Fruit fly (Drosophila melanogaster) whole organism, wandering third instar larva: ENCODE data around the gene BORCS6.

ENCODE experiments used
- Abd-B ChIP-seq: fragments of >200 bp; optimal IDR thresholded peaks from 2 replicates; lab custom pipeline; 2017; ENCODE audit warnings: missing biosample characterization, missing genetic modification characterization
- CG32264 ChIP-seq: fragments of 200-800 bp; sonication (Bioruptor generic); optimal IDR thresholded peaks from 2 replicates; lab custom pipeline; 2016; ENCODE audit warnings: missing biosample characterization, missing genetic modification characterization
- CG9705 ChIP-seq: fragments of 200-800 bp; sonication (Bioruptor generic); optimal IDR thresholded peaks from 2 replicates; lab custom pipeline; 2018; ENCODE audit warnings: missing biosample characterization, mild to moderate bottlenecking, missing genetic modification characterization
- CrebA ChIP-seq: fragments of 200-800 bp; sonication (Bioruptor generic); optimal IDR thresholded peaks from 2 replicates; lab custom pipeline; 2016; ENCODE audit warnings: missing biosample characterization, mild to moderate bottlenecking, missing genetic modification characterization, borderline replicate concordance
- Dfd ChIP-seq: fragments of >200 bp; optimal IDR thresholded peaks from 2 replicates; lab custom pipeline; 2017; ENCODE audit warnings: missing biosample characterization, missing genetic modification characterization
- Dif ChIP-seq: fragments of 200-275, 200-300 bp; sonication (Bioruptor generic); optimal IDR thresholded peaks from 2 replicates; lab custom pipeline; 2018; ENCODE audit warnings: missing biosample characterization, missing genetic modification characterization; ENCODE audit not compliant: partially characterized antibody
- GATAd ChIP-seq: sonication (Bioruptor generic); optimal IDR thresholded peaks from 2 replicates; lab custom pipeline; 2016; ENCODE audit warnings: missing biosample characterization, missing genetic modification characterization
- HLH106 ChIP-seq: fragments of 200-800 bp; optimal IDR thresholded peaks from 3 replicates; lab custom pipeline; 2019; ENCODE audit warnings: missing biosample characterization, mild to moderate bottlenecking, missing genetic modification characterization, moderate library complexity
- Hnf4 ChIP-seq: fragments of 200-800 bp; sonication (Bioruptor generic); optimal IDR thresholded peaks from 2 replicates; lab custom pipeline; 2016; ENCODE audit warnings: missing biosample characterization, mild to moderate bottlenecking, missing genetic modification characterization
- Hr78 ChIP-seq: fragments of >200 bp; optimal IDR thresholded peaks from 2 replicates; lab custom pipeline; 2017; ENCODE audit warnings: missing biosample characterization, missing genetic modification characterization
- Hr83 ChIP-seq: fragments of 200-300 bp; sonication (Bioruptor generic); optimal IDR thresholded peaks from 2 replicates; lab custom pipeline; 2016; ENCODE audit warnings: missing biosample characterization, mild to moderate bottlenecking, missing genetic modification characterization, moderate library complexity; ENCODE audit not compliant: poor library complexity, severe bottlenecking
- Jra ChIP-seq: sonication (Bioruptor generic); optimal IDR thresholded peaks from 2 replicates; lab custom pipeline; 2016; ENCODE audit warnings: missing biosample characterization, missing genetic modification characterization
- N ChIP-seq: fragments of >200 bp; optimal IDR thresholded peaks from 2 replicates; lab custom pipeline; 2018; ENCODE audit warnings: missing biosample characterization, missing external identifiers, missing genetic modification characterization
- OdsH ChIP-seq: fragments of 200-800 bp; sonication (Bioruptor generic); optimal IDR thresholded peaks from 2 replicates; lab custom pipeline; 2016; ENCODE audit warnings: missing biosample characterization, mild to moderate bottlenecking, missing genetic modification characterization
- Rel ChIP-seq, 2 experiments: fragments of 200-800 bp; sonication (Bioruptor generic) in 1 of 2; optimal IDR thresholded peaks; 2 replicates in 1 of 2; 3 replicates in 1 of 2; lab custom pipeline; 2016 to 2019; ENCODE audit warnings: mild to moderate bottlenecking in 2 of 2, missing biosample characterization in 2 of 2, missing genetic modification characterization in 2 of 2, moderate library complexity in 1 of 2
- Sp1 ChIP-seq: fragments of 200-800 bp; sonication (Bioruptor generic); optimal IDR thresholded peaks from 3 replicates; lab custom pipeline; 2019; ENCODE audit warnings: missing biosample characterization, mild to moderate bottlenecking, missing genetic modification characterization, moderate library complexity
- Vsx2 ChIP-seq: fragments of 200-300, 225-300 bp; sonication (Bioruptor generic); optimal IDR thresholded peaks from 2 replicates; lab custom pipeline; 2018; ENCODE audit warnings: missing biosample characterization, missing genetic modification characterization; ENCODE audit not compliant: partially characterized antibody
- br ChIP-seq: fragments of 200-800 bp; sonication (Bioruptor generic); optimal IDR thresholded peaks from 2 replicates; lab custom pipeline; 2016; ENCODE audit warnings: missing biosample characterization, missing genetic modification characterization
- brk ChIP-seq: fragments of 200-800 bp; sonication (Bioruptor generic); optimal IDR thresholded peaks from 2 replicates; lab custom pipeline; 2016; ENCODE audit warnings: missing biosample characterization, mild to moderate bottlenecking, missing genetic modification characterization
- dl ChIP-seq, 2 experiments: fragments of 175-275, 200-275 bp in 1 of 2; fragments of 200-275 bp in 1 of 2; sonication (Bioruptor generic); optimal IDR thresholded peaks; lab custom pipeline; 2018; ENCODE audit warnings: mild to moderate bottlenecking in 2 of 2, missing biosample characterization in 2 of 2, missing genetic modification characterization in 2 of 2, moderate library complexity in 2 of 2; ENCODE audit not compliant: partially characterized antibody in 2 of 2, insufficient read depth in 1 of 2
- dmrt93B ChIP-seq: fragments of 200-800 bp; sonication (Bioruptor generic); optimal IDR thresholded peaks from 2 replicates; lab custom pipeline; 2018; ENCODE audit warnings: missing biosample characterization, mild to moderate bottlenecking, missing genetic modification characterization
- dsf ChIP-seq: sonication (Bioruptor generic); optimal IDR thresholded peaks from 2 replicates; lab custom pipeline; 2016; ENCODE audit warnings: missing biosample characterization, missing genetic modification characterization, borderline replicate concordance
- ey ChIP-seq: fragments of 200-800 bp; sonication (Bioruptor generic); optimal IDR thresholded peaks from 2 replicates; lab custom pipeline; 2016; ENCODE audit warnings: missing biosample characterization, missing genetic modification characterization
- foxo ChIP-seq, 2 experiments: fragments of 200-800 bp; sonication (Bioruptor generic); optimal IDR thresholded peaks; 2 replicates in 1 of 2; 3 replicates in 1 of 2; lab custom pipeline; 2016 to 2017; ENCODE audit warnings: missing biosample characterization in 2 of 2, missing genetic modification characterization in 2 of 2
- fru ChIP-seq: fragments of 200-800 bp; sonication (Bioruptor generic); optimal IDR thresholded peaks from 3 replicates; lab custom pipeline; 2016; ENCODE audit warnings: missing biosample characterization, mild to moderate bottlenecking, missing genetic modification characterization
- h ChIP-seq: fragments of 200-800 bp; sonication (Bioruptor generic); optimal IDR thresholded peaks from 3 replicates; lab custom pipeline; 2016; ENCODE audit warnings: missing biosample characterization, mild to moderate bottlenecking, missing genetic modification characterization
- lola ChIP-seq: fragments of >200 bp; optimal IDR thresholded peaks from 2 replicates; lab custom pipeline; 2017; ENCODE audit warnings: missing biosample characterization, missing genetic modification characterization
- pan ChIP-seq: fragments of >200 bp; optimal IDR thresholded peaks from 2 replicates; lab custom pipeline; 2017
- psq ChIP-seq: fragments of 200-800 bp; sonication (Bioruptor generic); optimal IDR thresholded peaks from 3 replicates; lab custom pipeline; 2017; ENCODE audit warnings: missing biosample characterization, mild to moderate bottlenecking, missing genetic modification characterization, moderate library complexity
- rgr ChIP-seq: fragments of 200-800 bp; sonication (Bioruptor generic); optimal IDR thresholded peaks from 3 replicates; lab custom pipeline; 2016; ENCODE audit warnings: missing biosample characterization, mild to moderate bottlenecking, missing genetic modification characterization
- sage ChIP-seq: fragments of 200-800 bp; sonication (Bioruptor generic); optimal IDR thresholded peaks from 2 replicates; lab custom pipeline; 2016; ENCODE audit warnings: missing biosample characterization, mild to moderate bottlenecking, missing genetic modification characterization
- sv ChIP-seq: fragments of 200-800 bp; sonication (Bioruptor generic); optimal IDR thresholded peaks from 3 replicates; lab custom pipeline; 2016; ENCODE audit warnings: missing biosample characterization, missing genetic modification characterization
- tai ChIP-seq: sonication (Bioruptor generic); optimal IDR thresholded peaks from 2 replicates; lab custom pipeline; 2016; ENCODE audit warnings: missing biosample characterization, missing genetic modification characterization
- usp ChIP-seq: fragments of >200 bp; optimal IDR thresholded peaks from 2 replicates; lab custom pipeline; 2017; ENCODE audit warnings: missing biosample characterization, missing genetic modification characterization
- woc ChIP-seq: sonication (Bioruptor generic); optimal IDR thresholded peaks from 2 replicates; lab custom pipeline; 2016; ENCODE audit warnings: missing biosample characterization, mild to moderate bottlenecking, missing genetic modification characterization

The BORCS6 gene

DNA sequence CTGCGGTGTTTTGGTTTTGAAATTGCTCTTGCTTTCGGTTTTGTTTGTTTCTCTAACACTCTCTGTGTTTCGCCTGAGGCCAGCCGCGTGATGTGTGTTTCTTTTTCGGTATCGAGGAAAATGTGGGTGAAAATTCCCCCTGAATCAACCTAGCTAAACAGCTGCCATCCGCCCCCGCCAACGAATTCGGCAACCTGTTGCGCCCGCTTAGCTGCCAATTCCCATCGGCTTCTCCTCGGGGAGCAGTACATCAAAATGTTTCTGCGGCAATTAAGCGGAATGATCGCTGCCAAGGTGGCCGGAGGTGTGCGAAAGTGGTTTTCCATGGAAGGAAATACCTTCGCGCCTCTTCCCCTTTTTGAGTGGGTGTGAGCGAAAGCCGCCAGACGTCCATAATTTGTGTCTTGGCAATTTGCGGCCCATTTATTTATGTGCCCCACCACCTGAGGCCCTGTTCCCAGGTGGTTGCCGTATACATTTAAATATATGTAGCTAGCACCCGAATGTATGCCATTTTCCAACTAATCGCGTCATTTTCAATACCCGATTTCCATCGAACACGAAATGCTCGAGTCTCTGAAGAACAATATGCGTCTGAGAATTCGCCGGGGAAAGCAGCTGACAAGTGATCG is 46.0 kb downstream of the BORCS6 start:
- TF ChIP-seq Dif (GFP tag; lab: Kevin White, UChicago): no peak
- no peak for TF ChIP-seq OdsH (GFP tag; lab: Kevin White, UChicago)
- TF ChIP-seq Hr83 (GFP tag; lab: Kevin White, UChicago): no peak
- TF ChIP-seq usp (GFP tag; lab: Kevin White, UChicago): no peak
- no peak for TF ChIP-seq Hr78 (GFP tag; lab: Kevin White, UChicago)
- no peak for TF ChIP-seq Rel (GFP tag; optimal IDR thresholded peaks at IDR 0.05; lab: Kevin White, UChicago)
- no peak for TF ChIP-seq Rel (tag; optimal IDR thresholded peaks at IDR 0.05; lab: Kevin White, UChicago)
- TF ChIP-seq Vsx2: no peak
- TF ChIP-seq Abd-B (GFP tag; lab: Kevin White, UChicago): no peak
- TF ChIP-seq N (GFP tag; lab: Kevin White, UChicago): no peak
- TF ChIP-seq CG32264 (GFP tag; lab: Kevin White, UChicago): no peak
- no peak for TF ChIP-seq h

DNA sequence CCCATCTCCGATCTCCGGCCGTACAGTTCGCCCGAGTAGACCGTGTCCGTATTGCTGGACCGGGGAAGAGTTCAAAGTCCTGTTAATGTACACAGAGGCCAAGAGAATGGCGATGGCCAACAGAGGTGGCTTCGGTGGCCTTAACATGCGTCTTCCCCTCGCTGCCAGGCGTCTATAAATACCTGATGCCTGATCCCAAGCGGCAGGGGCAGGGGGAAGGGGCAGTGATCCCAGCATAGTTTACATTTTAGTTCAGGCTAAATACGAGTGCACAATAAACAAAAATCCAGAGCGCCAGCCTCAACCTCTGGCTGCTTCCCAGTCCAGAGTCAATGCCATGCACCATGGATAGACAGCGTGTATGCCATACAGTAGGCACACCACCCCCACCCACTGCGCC is 47.2 kb downstream of the BORCS6 start:
- no peak for TF ChIP-seq Vsx2
- no peak for TF ChIP-seq HLH106 (tag; lab: Kevin White, UChicago)
- TF ChIP-seq ey: no peak
- TF ChIP-seq foxo (GFP tag; optimal IDR thresholded peaks at IDR 0.05; lab: Kevin White, UChicago): no peak
- no peak for TF ChIP-seq CrebA
- TF ChIP-seq sage (GFP tag; lab: Kevin White, UChicago): no peak
- no peak for TF ChIP-seq CG32264 (GFP tag; lab: Kevin White, UChicago)
- no peak for TF ChIP-seq sv
- no peak for TF ChIP-seq woc (GFP tag; lab: Kevin White, UChicago)
- no peak for TF ChIP-seq dl (GFP tag; optimal IDR thresholded peaks at IDR 0.05; lab: Kevin White, UChicago; ENCODE audit: insufficient read depth in 1 of 2, partially characterized antibody in 2 of 2)
- TF ChIP-seq pan (lab: Kevin White, UChicago): no peak
- no peak for TF ChIP-seq rgr (GFP tag; lab: Kevin White, UChicago)
- no peak for TF ChIP-seq Rel (GFP tag; optimal IDR thresholded peaks at IDR 0.05; lab: Kevin White, UChicago)
- no peak for TF ChIP-seq Rel (tag; optimal IDR thresholded peaks at IDR 0.05; lab: Kevin White, UChicago)
- TF ChIP-seq Abd-B (GFP tag; lab: Kevin White, UChicago): no peak
- no peak for TF ChIP-seq Dif (GFP tag; lab: Kevin White, UChicago)
- TF ChIP-seq Jra (GFP tag; lab: Kevin White, UChicago): no peak
- TF ChIP-seq psq: no peak
- no peak for TF ChIP-seq br (GFP tag; lab: Kevin White, UChicago)

DNA sequence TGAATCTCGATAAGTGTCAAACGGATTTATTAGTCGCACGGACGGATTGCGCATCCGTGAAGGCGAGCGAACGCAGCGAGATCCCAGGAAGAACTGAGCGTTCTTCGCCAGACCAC is 48.4 kb downstream of the BORCS6 start, which contains the start of gene Kah:
Gene Kah, minus strand, starts transcription at position 101 of the 116 bp plus-strand sequence.
- TF ChIP-seq Hr78 (GFP tag; lab: Kevin White, UChicago) (no peak), CG32264 (GFP tag; lab: Kevin White, UChicago) (no peak), h (no peak), sv (no peak), lola (GFP tag; lab: Kevin White, UChicago) (no peak), usp (GFP tag; lab: Kevin White, UChicago) (no peak), CG9705 (GFP tag; lab: Kevin White, UChicago) (no peak), Abd-B (GFP tag; lab: Kevin White, UChicago) (no peak), br (GFP tag; lab: Kevin White, UChicago) (no peak), dmrt93B (GFP tag; lab: Kevin White, UChicago) (no peak), sage (GFP tag; lab: Kevin White, UChicago) (no peak), GATAd (GFP tag; lab: Kevin White, UChicago) (no peak), foxo (GFP tag; optimal IDR thresholded peaks at IDR 0.05; lab: Kevin White, UChicago) (no peak), Hnf4 (GFP tag; lab: Kevin White, UChicago) (no peak), tai (GFP tag; lab: Kevin White, UChicago) (no peak), Vsx2 (no peak), N (GFP tag; lab: Kevin White, UChicago) (no peak)

DNA sequence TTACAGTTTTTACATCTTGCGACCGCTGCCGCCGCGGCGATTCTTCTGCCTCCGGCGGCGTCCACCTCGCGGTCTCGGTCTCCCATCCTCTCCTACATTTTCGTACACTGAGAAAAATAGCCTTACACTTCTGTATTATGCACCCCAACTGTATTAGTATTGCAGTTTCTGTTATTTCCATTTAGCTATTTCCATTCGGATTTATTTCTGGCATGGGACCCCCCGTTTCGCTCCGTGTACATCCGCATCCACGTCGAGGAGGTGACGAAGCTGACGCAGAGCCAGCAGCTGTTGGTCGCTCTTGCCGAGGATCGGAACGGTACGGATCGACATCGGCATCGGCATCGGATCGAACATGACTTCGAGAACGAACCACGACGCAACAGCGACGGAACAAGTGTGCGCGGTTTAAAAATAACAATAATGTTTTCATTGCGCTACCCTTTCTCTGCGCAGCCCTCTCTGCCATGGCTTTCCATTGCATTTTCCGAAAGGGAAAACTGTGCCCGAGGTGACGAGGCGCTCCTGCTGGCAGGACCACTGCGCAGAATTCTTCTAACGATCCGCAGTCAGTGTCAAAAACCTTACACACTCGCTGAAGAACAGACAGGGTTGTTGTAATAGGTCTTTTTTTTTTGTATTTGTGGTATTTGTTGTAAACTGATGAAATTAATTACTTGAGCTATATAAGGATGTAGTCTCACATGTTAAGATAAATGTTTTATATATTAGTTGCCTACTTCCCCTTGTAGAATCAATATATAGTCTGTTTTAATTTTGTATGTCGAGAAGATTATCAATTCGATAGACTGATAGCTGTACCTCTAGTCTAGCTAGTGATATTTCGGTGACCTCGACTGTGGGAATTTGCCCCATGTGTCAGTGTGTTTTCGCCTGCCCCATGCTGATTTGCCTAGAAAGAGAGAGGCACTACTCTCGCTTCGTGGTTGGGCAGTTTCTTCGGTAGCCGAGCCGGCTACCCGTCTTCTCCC is 48.9 kb downstream of the BORCS6 start:
- TF ChIP-seq h (peak; percentile 60), CG9705 (GFP tag; lab: Kevin White, UChicago) (peak; percentile 3), dl (GFP tag; optimal IDR thresholded peaks at IDR 0.05; lab: Kevin White, UChicago; ENCODE audit: insufficient read depth in 1 of 2, partially characterized antibody in 2 of 2) (no peak), Dfd (no peak), N (GFP tag; lab: Kevin White, UChicago) (no peak), Jra (GFP tag; lab: Kevin White, UChicago) (no peak), brk (GFP tag; lab: Kevin White, UChicago) (no peak), CG32264 (GFP tag; lab: Kevin White, UChicago) (no peak), Hr83 (GFP tag; lab: Kevin White, UChicago) (no peak), foxo (GFP tag; optimal IDR thresholded peaks at IDR 0.05; lab: Kevin White, UChicago) (peak in 1 of 2 experiments; percentile 53), ey (peak; percentile 60), tai (GFP tag; lab: Kevin White, UChicago) (no peak), fru (GFP tag; lab: Kevin White, UChicago) (peak; percentile 58), GATAd (GFP tag; lab: Kevin White, UChicago) (no peak), Sp1 (GFP tag; lab: Kevin White, UChicago) (peak; percentile 22), Hr78 (GFP tag; lab: Kevin White, UChicago) (no peak), CrebA (no peak), dsf (no peak), sv (peak; percentile 81), br (GFP tag; lab: Kevin White, UChicago) (peak; percentile 60), Rel (GFP tag; optimal IDR thresholded peaks at IDR 0.05; lab: Kevin White, UChicago) (no peak), Rel (tag; optimal IDR thresholded peaks at IDR 0.05; lab: Kevin White, UChicago) (no peak), usp (GFP tag; lab: Kevin White, UChicago) (no peak), Abd-B (GFP tag; lab: Kevin White, UChicago) (no peak), Vsx2 (no peak), psq (peak; percentile 9)
